Worm (Caenorhabditis elegans): ENCODE measurements around the gene R07A4.4.

Gene R07A4.4

DNA sequence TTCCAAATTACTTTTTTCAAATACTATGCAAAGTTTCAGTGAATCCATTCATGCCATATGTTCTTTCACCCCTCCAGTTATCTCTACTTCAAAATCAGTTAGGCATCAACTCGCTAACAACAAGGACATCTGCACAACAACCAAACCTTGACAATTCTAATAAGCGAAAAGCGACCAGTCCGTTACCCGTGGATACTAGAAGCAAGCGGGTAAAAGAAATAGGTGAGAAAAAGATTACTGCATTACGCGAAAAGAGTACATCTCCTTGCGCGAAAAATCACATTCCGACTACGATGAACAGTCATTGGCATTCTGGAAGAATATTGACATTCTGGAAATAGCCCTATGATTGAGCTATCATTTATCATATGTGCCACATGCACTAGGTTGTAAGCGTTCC, 1.3 kb downstream of the R07A4.4 start (continued):
- TF ChIP-seq duxl-1 (tag; optimal IDR thresholded peaks at IDR 0.05; ENCODE audit: poor library complexity), result peak; percentile 54
- TF ChIP-seq daf-16 (GFP tag; optimal IDR thresholded peaks at IDR 0.05), result no peak
- TF ChIP-seq daf-16 (tag; optimal IDR thresholded peaks at IDR 0.05), result no peak
- no peak for TF ChIP-seq nhr-76 (tag; optimal IDR thresholded peaks at IDR 0.05)
- TF ChIP-seq gei-8 (GFP tag; optimal IDR thresholded peaks at IDR 0.05), result no peak
- no peak for TF ChIP-seq ZK337.2 (GFP tag; IDR thresholded peaks at IDR 0.05)
- TF ChIP-seq ceh-28 (tag; optimal IDR thresholded peaks at IDR 0.05), result no peak
- no peak for TF ChIP-seq lin-15B (tag; optimal IDR thresholded peaks at IDR 0.05)

DNA sequence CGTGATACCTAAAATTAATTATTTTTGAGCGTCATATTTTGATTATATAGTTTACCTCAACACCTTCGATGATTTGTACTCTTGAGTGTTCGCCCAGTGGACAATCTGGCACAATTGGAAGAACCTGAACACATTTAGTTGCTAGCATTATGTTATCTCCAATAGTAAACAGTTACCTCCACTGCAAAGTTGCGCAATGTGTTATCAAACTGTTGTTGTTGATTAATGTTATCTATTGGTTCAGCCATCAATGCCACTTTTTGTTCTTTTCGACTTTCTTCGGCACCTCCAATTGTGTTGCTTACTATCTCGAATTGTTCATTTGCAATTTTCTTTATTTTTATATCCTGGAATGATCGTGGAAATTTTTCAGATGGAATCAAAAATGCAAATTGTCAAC, 3.0 kb downstream of the R07A4.4 start:
- TF ChIP-seq jun-1 (tag; optimal IDR thresholded peaks at IDR 0.05) (no peak), unc-62 (GFP tag; optimal IDR thresholded peaks at IDR 0.05 in 1 of 2) (peak in 1 of 2 experiments; percentile 14), unc-62 (tag; optimal IDR thresholded peaks at IDR 0.05) (no peak)

DNA sequence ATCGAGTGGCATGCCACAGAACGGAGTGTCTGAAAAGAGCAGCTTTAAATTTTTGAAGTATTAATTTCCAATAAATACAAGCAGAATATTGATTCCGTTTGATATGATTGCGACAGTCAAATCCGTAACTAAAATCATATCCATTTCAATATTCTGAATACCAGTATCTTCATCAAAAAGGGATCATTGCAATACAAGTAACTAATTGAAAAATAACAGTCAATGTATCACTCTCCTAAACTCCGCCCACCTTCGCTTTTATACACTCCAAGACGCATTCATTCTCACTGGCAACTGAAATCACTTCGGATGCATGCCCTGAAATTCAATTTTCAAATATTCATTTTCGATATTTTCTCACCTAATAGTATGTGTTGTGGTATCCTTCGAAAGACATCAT, 4.1 kb downstream of the R07A4.4 start, which contains the start of gene R07A4.3:
R07A4.3 (plus strand) TSS at position 301 of the 400 bp plus-strand sequence.
- TF ChIP-seq jun-1 (tag; optimal IDR thresholded peaks at IDR 0.05) (no peak), snpc-4 (tag; optimal IDR thresholded peaks at IDR 0.05) (no peak), mxl-3 (GFP tag; optimal IDR thresholded peaks at IDR 0.05) (no peak), ama-1 (optimal IDR thresholded peaks at IDR 0.05) (no peak), fos-1 (tag; optimal IDR thresholded peaks at IDR 0.05) (no peak), D1046.2 (GFP tag; IDR thresholded peaks at IDR 0.05) (no peak), skn-1 (tag; optimal IDR thresholded peaks at IDR 0.05) (no peak), lin-13 (GFP tag; optimal IDR thresholded peaks at IDR 0.05) (no peak), mes-2 (tag; optimal IDR thresholded peaks at IDR 0.05; ENCODE audit: poor library complexity, severe bottlenecking) (no peak), nhr-10 (tag; optimal IDR thresholded peaks at IDR 0.05) (no peak), unc-39 (tag; optimal IDR thresholded peaks at IDR 0.05) (no peak), nhr-111 (GFP tag; optimal IDR thresholded peaks at IDR 0.05) (no peak), cey-2 (tag; optimal IDR thresholded peaks at IDR 0.05; ENCODE audit: borderline replicate concordance, insufficient read depth) (no peak)

DNA sequence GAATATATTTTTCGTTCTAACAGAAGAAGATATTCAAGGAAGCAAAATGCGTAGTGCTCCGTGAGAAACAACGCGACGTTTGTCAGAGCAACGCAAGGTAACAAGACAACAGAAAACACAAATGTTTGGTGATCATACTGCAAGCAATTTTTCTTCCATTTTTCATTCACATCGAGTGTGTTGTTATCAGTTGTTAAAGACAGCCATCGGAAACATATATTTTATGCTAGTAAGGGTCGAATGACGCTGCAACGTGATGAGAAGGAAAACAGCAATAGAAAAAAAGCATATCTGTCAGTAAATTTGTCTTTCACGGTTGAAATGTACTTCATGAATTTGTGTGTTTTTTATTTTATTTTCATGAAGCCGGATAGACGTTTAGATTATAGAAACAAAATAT, 9.4 kb downstream of the R07A4.4 start:
- no peak for TF ChIP-seq madf-5 (GFP tag; IDR thresholded peaks at IDR 0.05)
- no peak for TF ChIP-seq fkh-10 (GFP tag; optimal IDR thresholded peaks at IDR 0.05)
- TF ChIP-seq zfp-3 (GFP tag; conservative IDR thresholded peaks at IDR 0.05), result no peak
- TF ChIP-seq nhr-77 (tag; optimal IDR thresholded peaks at IDR 0.05), result peak; percentile 20
- TF ChIP-seq hlh-30 (tag; optimal IDR thresholded peaks at IDR 0.05; ENCODE audit: insufficient read depth), result peak; percentile 14
- no peak for TF ChIP-seq snpc-1.2 (GFP tag; IDR thresholded peaks at IDR 0.05)
- no peak for TF ChIP-seq vab-7 (GFP tag; IDR thresholded peaks at IDR 0.05)
- no peak for TF ChIP-seq nhr-237 (tag; optimal IDR thresholded peaks at IDR 0.05)
- TF ChIP-seq spr-1 (tag; optimal IDR thresholded peaks at IDR 0.05), result no peak
- TF ChIP-seq rbr-2 (tag; optimal IDR thresholded peaks at IDR 0.05), result no peak
- TF ChIP-seq pqm-1 (tag; optimal IDR thresholded peaks at IDR 0.05), result peak; percentile 75
- TF ChIP-seq php-3 (GFP tag; IDR thresholded peaks at IDR 0.05), result 0 out of 2 replicates have a peak, but pooled peaks have one; percentile 28
- TF ChIP-seq dmd-6 (GFP tag; IDR thresholded peaks at IDR 0.05), result peak; percentile 34; the same call in 1 of the 2 replicates
- no peak for TF ChIP-seq daf-16 (GFP tag; optimal IDR thresholded peaks at IDR 0.05)
- peak; percentile 69 for TF ChIP-seq daf-16 (tag; optimal IDR thresholded peaks at IDR 0.05)
- TF ChIP-seq dpl-1 (GFP tag; optimal IDR thresholded peaks at IDR 0.05), result no peak
- TF ChIP-seq nhr-6 (tag; optimal IDR thresholded peaks at IDR 0.05), result no peak
- TF ChIP-seq lin-15B (tag; optimal IDR thresholded peaks at IDR 0.05), result no peak
- TF ChIP-seq ceh-62 (tag; optimal IDR thresholded peaks at IDR 0.05), result no peak
- TF ChIP-seq nhr-28 (tag; optimal IDR thresholded peaks at IDR 0.05), result peak; percentile 60
- TF ChIP-seq mdl-1 (tag; optimal IDR thresholded peaks at IDR 0.05), result no peak
- no peak for TF ChIP-seq nhr-11 (tag; optimal IDR thresholded peaks at IDR 0.05)
- TF ChIP-seq Y5F2A.4 (GFP tag; optimal IDR thresholded peaks at IDR 0.05), result no peak
- no peak for TF ChIP-seq dve-1 (tag; optimal IDR thresholded peaks at IDR 0.05; ENCODE audit: insufficient read depth)
- TF ChIP-seq gei-8 (GFP tag; optimal IDR thresholded peaks at IDR 0.05), result no peak
- no peak for TF ChIP-seq ztf-11 (tag; optimal IDR thresholded peaks at IDR 0.05)
- TF ChIP-seq nhr-111 (GFP tag; optimal IDR thresholded peaks at IDR 0.05), result no peak
- no peak for TF ChIP-seq ZK337.2 (GFP tag; IDR thresholded peaks at IDR 0.05)
- no peak for TF ChIP-seq lin-39 (tag; optimal IDR thresholded peaks at IDR 0.05)
